Fruit fly (Drosophila melanogaster) whole organism, embryonic: ENCODE data around the gene eIF4E5.

ENCODE experiments used
- Bdp1 ChIP-seq: fragments of 200-800 bp; sonication (Bioruptor generic); optimal IDR thresholded peaks from 3 replicates; lab custom pipeline; 2016; ENCODE audit warnings: missing biosample characterization, missing genetic modification characterization
- CG10366 ChIP-seq: fragments of 200-800 bp; sonication (Bioruptor generic); IDR thresholded peaks from 2 replicates; pipeline ENCODE4 v1.3.6; 2022; ENCODE audit warnings: missing biosample characterization, missing genetic modification characterization
- CG12155 ChIP-seq: fragments of 200-800 bp; sonication (Bioruptor generic); optimal IDR thresholded peaks from 3 replicates; lab custom pipeline; 2016; ENCODE audit warnings: missing biosample characterization, missing genetic modification characterization
- CG12299 ChIP-seq: fragments of 200-800 bp; sonication (Bioruptor generic); optimal IDR thresholded peaks from 2 replicates; lab custom pipeline; 2018; ENCODE audit warnings: missing biosample characterization, mild to moderate bottlenecking, missing genetic modification characterization
- CG13296 ChIP-seq: fragments of 200-800 bp; sonication (Bioruptor generic); optimal IDR thresholded peaks from 3 replicates; lab custom pipeline; 2018; ENCODE audit warnings: missing biosample characterization, mild to moderate bottlenecking, missing genetic modification characterization
- CG1832 ChIP-seq: fragments of 200-800 bp; sonication (Bioruptor generic); optimal IDR thresholded peaks from 2 replicates; lab custom pipeline; 2017; ENCODE audit warnings: missing biosample characterization, mild to moderate bottlenecking, missing genetic modification characterization, inconsistent platforms
- CG2889 ChIP-seq: fragments of 200-800 bp; sonication (Bioruptor generic); IDR thresholded peaks from 3 replicates; pipeline ENCODE4 v1.3.6; 2022; ENCODE audit warnings: missing biosample characterization, missing genetic modification characterization
- CG3281 ChIP-seq: fragments of 200-800 bp; sonication (Bioruptor generic); optimal IDR thresholded peaks from 3 replicates; lab custom pipeline; 2017; ENCODE audit warnings: missing biosample characterization, mild to moderate bottlenecking, missing genetic modification characterization
- CG33213 ChIP-seq: fragments of 200-800 bp; sonication (Bioruptor generic); optimal IDR thresholded peaks from 3 replicates; lab custom pipeline; 2016; ENCODE audit warnings: missing biosample characterization, missing genetic modification characterization
- CG4730 ChIP-seq: fragments of 200-800 bp; sonication (Bioruptor generic); IDR thresholded peaks from 2 replicates; pipeline ENCODE4 v1.3.6; 2022; ENCODE audit warnings: missing biosample characterization, missing genetic modification characterization
- CG7839 ChIP-seq: fragments of 200-800 bp; sonication (Bioruptor generic); optimal IDR thresholded peaks from 3 replicates; lab custom pipeline; 2018; ENCODE audit warnings: missing biosample characterization, mild to moderate bottlenecking, missing genetic modification characterization, moderate library complexity
- CG7928 ChIP-seq: fragments of 200-800 bp; sonication (Bioruptor generic); optimal IDR thresholded peaks from 2 replicates; lab custom pipeline; 2017; ENCODE audit warnings: missing biosample characterization, mild to moderate bottlenecking, missing genetic modification characterization
- CG8944 ChIP-seq: fragments of 200-800 bp; sonication (Bioruptor generic); optimal IDR thresholded peaks from 3 replicates; lab custom pipeline; 2016; ENCODE audit warnings: missing biosample characterization, missing genetic modification characterization
- CG9932 ChIP-seq: fragments of 200-800 bp; sonication (Bioruptor generic); IDR thresholded peaks from 2 replicates; pipeline ENCODE4 v1.3.6; 2022; ENCODE audit warnings: missing biosample characterization, missing genetic modification characterization
- CoRest ChIP-seq: fragments of 200-800 bp; sonication (Bioruptor generic); optimal IDR thresholded peaks from 3 replicates; lab custom pipeline; 2018; ENCODE audit warnings: missing biosample characterization, mild to moderate bottlenecking, missing genetic modification characterization, moderate library complexity
- D19B ChIP-seq: fragments of 200-800 bp; sonication (Bioruptor generic); optimal IDR thresholded peaks from 2 replicates; lab custom pipeline; 2017; ENCODE audit warnings: missing biosample characterization, mild to moderate bottlenecking, missing genetic modification characterization
- Dad ChIP-seq: fragments of 200-800 bp; sonication (Bioruptor generic); optimal IDR thresholded peaks from 3 replicates; lab custom pipeline; 2016; ENCODE audit warnings: missing biosample characterization, missing genetic modification characterization
- Gug ChIP-seq: fragments of 200-800 bp; sonication (Bioruptor generic); IDR thresholded peaks from 4 replicates; pipeline ENCODE4 v1.3.6; 2022; ENCODE audit warnings: missing biosample characterization, missing genetic modification characterization
- Hmr ChIP-seq: fragments of 200-800 bp; sonication (Bioruptor generic); optimal IDR thresholded peaks from 3 replicates; lab custom pipeline; 2017; ENCODE audit warnings: mild to moderate bottlenecking, missing biosample characterization, missing genetic modification reagents, missing genetic modification characterization
- Mrtf ChIP-seq: fragments of 200-800 bp; sonication (Bioruptor generic); IDR thresholded peaks from 3 replicates; pipeline ENCODE4 v1.3.6; 2022; ENCODE audit warnings: missing biosample characterization, missing genetic modification characterization
- NC2α ChIP-seq: fragments of 200-800 bp; sonication (Bioruptor generic); optimal IDR thresholded peaks from 2 replicates; lab custom pipeline; 2016; ENCODE audit warnings: missing biosample characterization, missing genetic modification characterization
- Oli ChIP-seq: fragments of 200-800 bp; sonication (Bioruptor generic); optimal IDR thresholded peaks from 2 replicates; lab custom pipeline; 2018; ENCODE audit warnings: missing biosample characterization, mild to moderate bottlenecking, missing genetic modification characterization, moderate library complexity
- Opbp ChIP-seq: fragments of 200-800 bp; sonication (Bioruptor generic); IDR thresholded peaks from 3 replicates; pipeline ENCODE4 v1.3.6; 2022; ENCODE audit warnings: missing biosample characterization, missing genetic modification characterization; ENCODE audit not compliant: partially characterized antibody
- Rfx ChIP-seq: fragments of 200-800 bp; sonication (Bioruptor generic); IDR thresholded peaks from 2 replicates; pipeline ENCODE4 v1.3.6; 2022; ENCODE audit warnings: missing biosample characterization, missing genetic modification characterization
- Sox100B ChIP-seq: fragments of 200-800 bp; sonication (Bioruptor generic); optimal IDR thresholded peaks from 3 replicates; lab custom pipeline; 2018; ENCODE audit warnings: missing biosample characterization, mild to moderate bottlenecking, missing genetic modification characterization
- Spps ChIP-seq: fragments of 200-800 bp; sonication (Bioruptor generic); optimal IDR thresholded peaks from 2 replicates; lab custom pipeline; 2018; ENCODE audit warnings: missing biosample characterization, mild to moderate bottlenecking, missing genetic modification characterization
- al ChIP-seq: fragments of 200-800 bp; sonication (Bioruptor generic); IDR thresholded peaks from 2 replicates; pipeline ENCODE4 v1.3.6; 2022; ENCODE audit warnings: missing biosample characterization, missing genetic modification characterization
- az2 ChIP-seq: fragments of 200-800 bp; sonication (Bioruptor generic); optimal IDR thresholded peaks from 3 replicates; lab custom pipeline; 2016; ENCODE audit warnings: missing biosample characterization, missing genetic modification characterization
- croc ChIP-seq: fragments of 200-800 bp; sonication (Bioruptor generic); conservative IDR thresholded peaks from 3 replicates; pipeline ENCODE4 v1.3.6; 2022; ENCODE audit warnings: missing biosample characterization, missing genetic modification characterization
- crp ChIP-seq, 2 experiments: fragments of 200-800 bp; sonication (Bioruptor generic); optimal IDR thresholded peaks; 2 replicates in 1 of 2; 3 replicates in 1 of 2; lab custom pipeline; 2017; ENCODE audit warnings: missing biosample characterization in 2 of 2, missing genetic modification characterization in 2 of 2, mild to moderate bottlenecking in 1 of 2, moderate library complexity in 1 of 2
- dpn ChIP-seq, 2 experiments: fragments of 200-800 bp; sonication (Bioruptor generic); optimal IDR thresholded peaks; 3 replicates each; lab custom pipeline; 2016; ENCODE audit warnings: missing biosample characterization in 2 of 2, missing genetic modification characterization in 2 of 2
- gt ChIP-seq: fragments of 200-800 bp; sonication (Bioruptor generic); IDR thresholded peaks from 2 replicates; pipeline ENCODE4 v1.3.6; 2022; ENCODE audit warnings: missing biosample characterization, missing genetic modification characterization
- her ChIP-seq: fragments of 200-800 bp; sonication (Bioruptor generic); optimal IDR thresholded peaks from 2 replicates; lab custom pipeline; 2016; ENCODE audit warnings: missing biosample characterization, missing genetic modification characterization
- jumu ChIP-seq: fragments of 200-800 bp; sonication (Bioruptor generic); optimal IDR thresholded peaks from 3 replicates; lab custom pipeline; 2016; ENCODE audit warnings: missing biosample characterization, missing genetic modification characterization
- org-1 ChIP-seq: fragments of 200-800 bp; sonication (Bioruptor generic); optimal IDR thresholded peaks from 2 replicates; lab custom pipeline; 2017; ENCODE audit warnings: missing biosample characterization, missing genetic modification characterization
- pho ChIP-seq: fragments of 200-800 bp; sonication (Bioruptor generic); optimal IDR thresholded peaks from 2 replicates; lab custom pipeline; 2016; ENCODE audit warnings: missing biosample characterization, missing genetic modification characterization
- prd ChIP-seq, 3 experiments: fragments of >200 bp in 2 of 3; fragments of 200-800 bp in 1 of 3; sonication (Bioruptor generic) in 1 of 3; optimal IDR thresholded peaks in 2 of 3; IDR thresholded peaks in 1 of 3; 2 replicates in 2 of 3; 3 replicates in 1 of 3; pipeline versions ENCODE4 v1.3.6 to Lab custom; 2017 to 2022; ENCODE audit warnings: missing biosample characterization in 1 of 3, missing genetic modification characterization in 1 of 3
- row ChIP-seq: fragments of 200-800 bp; sonication (Bioruptor generic); IDR thresholded peaks from 3 replicates; pipeline ENCODE4 v1.3.6; 2022; ENCODE audit warnings: missing biosample characterization, missing genetic modification characterization
- tgo ChIP-seq: fragments of 200-800 bp; sonication (Bioruptor generic); IDR thresholded peaks from 3 replicates; pipeline ENCODE4 v1.3.6; 2022; ENCODE audit warnings: missing biosample characterization, missing genetic modification characterization
- toy ChIP-seq: fragments of 200-800 bp; sonication (Bioruptor generic); IDR thresholded peaks from 2 replicates; pipeline ENCODE4 v1.3.6; 2022; ENCODE audit warnings: missing biosample characterization, missing genetic modification characterization
- twi ChIP-seq: fragments of 200-800 bp; optimal IDR thresholded peaks from 2 replicates; lab custom pipeline; 2019; ENCODE audit warnings: missing biosample characterization, mild to moderate bottlenecking, missing genetic modification characterization, moderate library complexity
- unc-4 ChIP-seq: fragments of 200-800 bp; sonication (Bioruptor generic); IDR thresholded peaks from 2 replicates; pipeline ENCODE4 v1.3.6; 2022; ENCODE audit warnings: missing biosample characterization, missing genetic modification characterization; ENCODE audit not compliant: partially characterized antibody
- zen ChIP-seq: fragments of 200-800 bp; sonication (Bioruptor generic); optimal IDR thresholded peaks from 3 replicates; lab custom pipeline; 2018; ENCODE audit warnings: missing biosample characterization, mild to moderate bottlenecking, missing genetic modification characterization, moderate library complexity

eIF4E5 gene

dm6 chr3L:7866558-7866957, 28.1 kb upstream of the eIF4E5 start (continued):
- TF ChIP-seq row (GFP tag; lab: Robert Waterston, UW): peak; percentile 43; the same call in 1 of the 3 replicates
- no peak for TF ChIP-seq croc (GFP tag; lab: Robert Waterston, UW)
- TF ChIP-seq NC2α (GFP tag; lab: Kevin White, UChicago): no peak
- TF ChIP-seq CG12155 (GFP tag; lab: Kevin White, UChicago): peak; percentile 10
- TF ChIP-seq CG3281 (GFP tag; lab: Kevin White, UChicago): peak; percentile 58
- TF ChIP-seq CG33213 (GFP tag; lab: Kevin White, UChicago): no peak
- TF ChIP-seq Rfx: peak; percentile 54; the same call in 1 of the 2 replicates
- TF ChIP-seq Opbp (GFP tag; lab: Robert Waterston, UW): no peak
- TF ChIP-seq Dad (GFP tag; lab: Kevin White, UChicago): no peak
- no peak for TF ChIP-seq gt (GFP tag; lab: Robert Waterston, UW)
- TF ChIP-seq crp (GFP tag; optimal IDR thresholded peaks at IDR 0.05; lab: Kevin White, UChicago): no peak
- TF ChIP-seq CG13296 (GFP tag; lab: Kevin White, UChicago): peak; percentile 1
- TF ChIP-seq Bdp1 (GFP tag; lab: Kevin White, UChicago): no peak
- TF ChIP-seq org-1 (GFP tag; lab: Kevin White, UChicago): no peak
- TF ChIP-seq her (GFP tag; lab: Kevin White, UChicago): no peak
- TF ChIP-seq CG7839 (tag; lab: Kevin White, UChicago): peak; percentile 26
- TF ChIP-seq pho (GFP tag; lab: Kevin White, UChicago): peak; percentile 22
- peak; percentile 25; the same call in 1 of the 2 replicates for TF ChIP-seq CG9932 (GFP tag; lab: Robert Waterston, UW)
- TF ChIP-seq unc-4 (GFP tag; lab: Robert Waterston, UW): no peak
- TF ChIP-seq CG10366: peak; percentile 34; the same call in 1 of the 2 replicates
- peak; percentile 24 to 55 for TF ChIP-seq dpn (GFP tag; optimal IDR thresholded peaks at IDR 0.05; lab: Kevin White, UChicago)
- 0 out of 3 replicates have a peak, but pooled peaks have one; percentile 21 for TF ChIP-seq tgo (GFP tag; lab: Robert Waterston, UW)
- TF ChIP-seq D19B (GFP tag; lab: Kevin White, UChicago): peak; percentile 42
- 0 out of 3 replicates have a peak, but pooled peaks have one; percentile 34 for TF ChIP-seq Mrtf (GFP tag; lab: Robert Waterston, UW)
- peak; percentile 2 for TF ChIP-seq jumu (GFP tag; lab: Kevin White, UChicago)
- 0 out of 3 replicates have a peak, but pooled peaks have one; percentile 54 for TF ChIP-seq CG2889 (GFP tag; lab: Robert Waterston, UW)
- no peak for TF ChIP-seq prd (optimal IDR thresholded peaks at IDR 0.05; lab: Kevin White, UChicago)
- peak; percentile 41; the same call in 1 of the 3 replicates for TF ChIP-seq prd (GFP tag; IDR thresholded peaks at IDR 0.05; lab: Robert Waterston, UW)
- TF ChIP-seq toy (GFP tag; lab: Robert Waterston, UW): no peak
- peak; percentile 12 for TF ChIP-seq CoRest (tag; lab: Kevin White, UChicago)
- no peak for TF ChIP-seq az2 (GFP tag; lab: Kevin White, UChicago)
- peak; percentile 29 for TF ChIP-seq Oli (tag; lab: Kevin White, UChicago)
- peak; percentile 33 for TF ChIP-seq Sox100B (GFP tag; lab: Kevin White, UChicago)
- TF ChIP-seq CG12299 (tag; lab: Kevin White, UChicago): peak; percentile 21
- TF ChIP-seq Hmr: peak; percentile 45
- TF ChIP-seq twi: no peak
- no peak; the same call in 3 of the 4 replicates for TF ChIP-seq Gug (GFP tag; lab: Robert Waterston, UW)
- TF ChIP-seq CG4730 (GFP tag; lab: Robert Waterston, UW): peak; percentile 23; the same call in 1 of the 2 replicates
- no peak for TF ChIP-seq Spps (tag; lab: Kevin White, UChicago)
- no peak for TF ChIP-seq CG1832 (GFP tag; lab: Kevin White, UChicago)
- 0 out of 2 replicates have a peak, but pooled peaks have one; percentile 27 for TF ChIP-seq al (GFP tag; lab: Robert Waterston, UW)
- TF ChIP-seq CG7928 (GFP tag; lab: Kevin White, UChicago): no peak
- no peak for TF ChIP-seq zen (tag; lab: Kevin White, UChicago)
- no peak for TF ChIP-seq CG8944 (GFP tag; lab: Kevin White, UChicago)
- TF ChIP-seq, all 482 proteins: peak for 100
